Fruit fly (Drosophila melanogaster) whole organism, embryonic: Measurements from ENCODE around the gene Pss.

Experiments
- Aef1 ChIP-seq: fragments of 200-800 bp; sonication (Bioruptor generic); IDR thresholded peaks from 3 replicates; pipeline ENCODE4 v1.3.6; 2022; ENCODE audit warnings: missing biosample characterization, missing genetic modification characterization
- Atf-2 ChIP-seq: fragments of 200-800 bp; sonication (Bioruptor generic); optimal IDR thresholded peaks from 2 replicates; lab custom pipeline; 2016; ENCODE audit warnings: missing biosample characterization, missing genetic modification characterization
- CG1024 ChIP-seq: fragments of 200-800 bp; sonication (Bioruptor generic); IDR thresholded peaks from 2 replicates; pipeline ENCODE4 v1.3.6; 2022; ENCODE audit warnings: missing biosample characterization, missing genetic modification characterization
- CG12219 ChIP-seq: fragments of 200-800 bp; sonication (Bioruptor generic); optimal IDR thresholded peaks from 3 replicates; lab custom pipeline; 2018; ENCODE audit warnings: missing biosample characterization, mild to moderate bottlenecking, missing genetic modification characterization
- CG12744 ChIP-seq: fragments of 200-800 bp; sonication (Bioruptor generic); optimal IDR thresholded peaks from 2 replicates; lab custom pipeline; 2016; ENCODE audit warnings: missing biosample characterization, missing genetic modification characterization
- CG12942 ChIP-seq: fragments of 200-800 bp; sonication (Bioruptor generic); optimal IDR thresholded peaks from 3 replicates; lab custom pipeline; 2016; ENCODE audit warnings: missing biosample characterization, missing genetic modification characterization
- CG13894 ChIP-seq: fragments of 200-800 bp; sonication (Bioruptor generic); optimal IDR thresholded peaks from 3 replicates; lab custom pipeline; 2018; ENCODE audit warnings: missing biosample characterization, mild to moderate bottlenecking, missing genetic modification characterization, moderate library complexity
- CG14710 ChIP-seq: fragments of 200-800 bp; sonication (Bioruptor generic); optimal IDR thresholded peaks from 3 replicates; lab custom pipeline; 2019; ENCODE audit warnings: missing biosample characterization, mild to moderate bottlenecking, missing genetic modification characterization, moderate library complexity
- CG14965 ChIP-seq: fragments of 200-800 bp; sonication (Bioruptor generic); optimal IDR thresholded peaks from 2 replicates; lab custom pipeline; 2016; ENCODE audit warnings: missing biosample characterization, missing genetic modification characterization, borderline replicate concordance
- CG15696 ChIP-seq: fragments of 200-800 bp; sonication (Bioruptor generic); optimal IDR thresholded peaks from 2 replicates; lab custom pipeline; 2019; ENCODE audit warnings: missing biosample characterization, mild to moderate bottlenecking, missing genetic modification characterization, moderate library complexity
- CG1603 ChIP-seq: fragments of 200-800 bp; sonication (Bioruptor generic); optimal IDR thresholded peaks from 2 replicates; lab custom pipeline; 2019; ENCODE audit warnings: missing biosample characterization, mild to moderate bottlenecking, missing genetic modification characterization, moderate library complexity
- CG17186 ChIP-seq: fragments of 200-800 bp; sonication (Bioruptor generic); optimal IDR thresholded peaks from 3 replicates; lab custom pipeline; 2017; ENCODE audit warnings: missing biosample characterization, missing genetic modification reagents, missing genetic modification characterization
- CG2202 ChIP-seq: fragments of 200-800 bp; sonication (Bioruptor generic); optimal IDR thresholded peaks from 2 replicates; lab custom pipeline; 2018; ENCODE audit warnings: missing biosample characterization, mild to moderate bottlenecking, missing genetic modification characterization
- CG31365 ChIP-seq: fragments of 200-800 bp; sonication (Bioruptor generic); optimal IDR thresholded peaks from 2 replicates; lab custom pipeline; 2018; ENCODE audit warnings: missing biosample characterization, mild to moderate bottlenecking, missing genetic modification characterization
- CG3407 ChIP-seq: fragments of 200-800 bp; sonication (Bioruptor generic); optimal IDR thresholded peaks from 2 replicates; lab custom pipeline; 2018; ENCODE audit warnings: missing biosample characterization, mild to moderate bottlenecking, missing genetic modification characterization
- CG3838 ChIP-seq: fragments of 200-800 bp; sonication (Bioruptor generic); optimal IDR thresholded peaks from 3 replicates; lab custom pipeline; 2016; ENCODE audit warnings: missing biosample characterization, missing genetic modification characterization
- CG6683 ChIP-seq: fragments of 200-800 bp; sonication (Bioruptor generic); optimal IDR thresholded peaks from 2 replicates; lab custom pipeline; 2017; ENCODE audit warnings: missing biosample characterization, mild to moderate bottlenecking, missing genetic modification characterization, missing genetic modification reagents
- CG6813 ChIP-seq: fragments of 200-800 bp; sonication (Bioruptor generic); optimal IDR thresholded peaks from 2 replicates; lab custom pipeline; 2017; ENCODE audit warnings: missing biosample characterization, missing genetic modification characterization, mild to moderate bottlenecking, moderate library complexity, missing genetic modification reagents
- CG7928 ChIP-seq: fragments of 200-800 bp; sonication (Bioruptor generic); optimal IDR thresholded peaks from 2 replicates; lab custom pipeline; 2017; ENCODE audit warnings: missing biosample characterization, mild to moderate bottlenecking, missing genetic modification characterization
- CG8089 ChIP-seq: fragments of 200-800 bp; sonication (Bioruptor generic); optimal IDR thresholded peaks from 3 replicates; lab custom pipeline; 2016; ENCODE audit warnings: missing biosample characterization, missing genetic modification characterization
- CG8290 ChIP-seq, 3 experiments: fragments of 200-800 bp; sonication (Bioruptor generic); optimal IDR thresholded peaks; 2 replicates each; lab custom pipeline; 2016 to 2019; ENCODE audit warnings: missing biosample characterization in 3 of 3, missing genetic modification characterization in 3 of 3, mild to moderate bottlenecking in 2 of 3, moderate library complexity in 1 of 3
- CG9727 ChIP-seq: fragments of 200-800 bp; sonication (Bioruptor generic); optimal IDR thresholded peaks from 3 replicates; lab custom pipeline; 2017; ENCODE audit warnings: missing biosample characterization, mild to moderate bottlenecking, missing genetic modification characterization
- CG9817 ChIP-seq: fragments of 200-800 bp; sonication (Bioruptor generic); optimal IDR thresholded peaks from 2 replicates; lab custom pipeline; 2018; ENCODE audit warnings: missing biosample characterization, mild to moderate bottlenecking, missing genetic modification characterization, moderate library complexity
- Dbx ChIP-seq: fragments of 200-800 bp; sonication (Bioruptor generic); IDR thresholded peaks from 3 replicates; pipeline ENCODE4 v1.3.6; 2022; ENCODE audit warnings: missing biosample characterization, missing genetic modification characterization
- Dll ChIP-seq: fragments of 200-800 bp; sonication (Bioruptor generic); IDR thresholded peaks from 4 replicates; pipeline ENCODE4 v1.3.6; 2022; ENCODE audit warnings: missing biosample characterization, missing genetic modification characterization; ENCODE audit not compliant: partially characterized antibody
- E2f2 ChIP-seq: fragments of 200-800 bp; sonication (Bioruptor generic); IDR thresholded peaks from 2 replicates; pipeline ENCODE4 v1.3.6; 2022; ENCODE audit warnings: missing biosample characterization, missing genetic modification characterization
- Ets65A ChIP-seq: fragments of 200-800 bp; sonication (Bioruptor generic); peaks from one replicate; lab custom pipeline; 2016; ENCODE audit warnings: missing biosample characterization, missing genetic modification characterization
- H2.0 ChIP-seq: fragments of 200-800 bp; sonication (Bioruptor generic); IDR thresholded peaks from 2 replicates; pipeline ENCODE4 v1.3.6; 2022; ENCODE audit warnings: missing biosample characterization, missing genetic modification characterization
- HLHmδ ChIP-seq: fragments of 200-800 bp; sonication (Bioruptor generic); optimal IDR thresholded peaks from 2 replicates; lab custom pipeline; 2018; ENCODE audit warnings: missing biosample characterization, mild to moderate bottlenecking, missing genetic modification characterization, moderate library complexity
- Lim3 ChIP-seq: fragments of 200-800 bp; sonication (Bioruptor generic); IDR thresholded peaks from 2 replicates; pipeline ENCODE4 v1.3.6; 2022; ENCODE audit warnings: missing biosample characterization, missing genetic modification characterization
- Mad ChIP-seq: fragments of 200-800 bp; sonication (Bioruptor generic); optimal IDR thresholded peaks from 2 replicates; lab custom pipeline; 2016; ENCODE audit warnings: missing biosample characterization, missing genetic modification characterization
- Mes4 ChIP-seq: fragments of 200-800 bp; sonication (Bioruptor generic); optimal IDR thresholded peaks from 2 replicates; lab custom pipeline; 2016; ENCODE audit warnings: missing biosample characterization, missing genetic modification characterization
- NFAT ChIP-seq: fragments of 200-800 bp; sonication (Bioruptor generic); IDR thresholded peaks from 2 replicates; pipeline ENCODE4 v1.3.6; 2022; ENCODE audit warnings: missing biosample characterization, missing genetic modification characterization
- Opbp ChIP-seq: fragments of 200-800 bp; sonication (Bioruptor generic); IDR thresholded peaks from 3 replicates; pipeline ENCODE4 v1.3.6; 2022; ENCODE audit warnings: missing biosample characterization, missing genetic modification characterization; ENCODE audit not compliant: partially characterized antibody
- Sry-δ ChIP-seq: fragments of 200-800 bp; sonication (Bioruptor generic); optimal IDR thresholded peaks from 2 replicates; lab custom pipeline; 2016; ENCODE audit warnings: missing biosample characterization, missing genetic modification characterization
- ab ChIP-seq: fragments of 200-800 bp; sonication (Bioruptor generic); optimal IDR thresholded peaks from 2 replicates; lab custom pipeline; 2016; ENCODE audit warnings: missing biosample characterization, missing genetic modification characterization
- bbx ChIP-seq: fragments of 200-800 bp; sonication (Bioruptor generic); IDR thresholded peaks from 2 replicates; pipeline ENCODE4 v1.3.6; 2022; ENCODE audit warnings: missing biosample characterization, missing genetic modification characterization; ENCODE audit not compliant: partially characterized antibody
- br ChIP-seq: fragments of >200 bp; optimal IDR thresholded peaks from 2 replicates; lab custom pipeline; 2017
- fu2 ChIP-seq: fragments of 200-800 bp; sonication (Bioruptor generic); optimal IDR thresholded peaks from 2 replicates; lab custom pipeline; 2016; ENCODE audit warnings: missing biosample characterization, missing genetic modification characterization
- gem ChIP-seq: fragments of 200-800 bp; sonication (Bioruptor generic); optimal IDR thresholded peaks from 2 replicates; lab custom pipeline; 2019; ENCODE audit warnings: missing biosample characterization, mild to moderate bottlenecking, missing genetic modification characterization, moderate library complexity
- jing ChIP-seq: fragments of 200-800 bp; sonication (Bioruptor generic); optimal IDR thresholded peaks from 2 replicates; lab custom pipeline; 2018; ENCODE audit warnings: missing biosample characterization, mild to moderate bottlenecking, missing genetic modification characterization
- kni ChIP-seq: fragments of 200-800 bp; sonication (Bioruptor generic); optimal IDR thresholded peaks from 3 replicates; lab custom pipeline; 2017; ENCODE audit warnings: mild to moderate bottlenecking, missing biosample characterization, missing genetic modification reagents, missing genetic modification characterization
- knrl ChIP-seq: fragments of 200-800 bp; sonication (Bioruptor generic); IDR thresholded peaks from 3 replicates; pipeline ENCODE4 v1.3.6; 2022; ENCODE audit warnings: missing biosample characterization, missing genetic modification characterization; ENCODE audit not compliant: partially characterized antibody
- nau ChIP-seq: fragments of 200-800 bp; sonication (Bioruptor generic); optimal IDR thresholded peaks from 3 replicates; lab custom pipeline; 2017; ENCODE audit warnings: missing biosample characterization, mild to moderate bottlenecking, missing genetic modification characterization, missing genetic modification reagents
- ranshi ChIP-seq: fragments of 200-800 bp; sonication (Bioruptor generic); IDR thresholded peaks from 2 replicates; pipeline ENCODE4 v1.3.6; 2022; ENCODE audit warnings: missing biosample characterization, missing genetic modification characterization
- salm ChIP-seq: fragments of 200-800 bp; sonication (Bioruptor generic); optimal IDR thresholded peaks from 2 replicates; lab custom pipeline; 2018; ENCODE audit warnings: missing biosample characterization, mild to moderate bottlenecking, missing genetic modification characterization
- seq ChIP-seq: fragments of 200-800 bp; sonication (Bioruptor generic); IDR thresholded peaks from 2 replicates; pipeline ENCODE4 v1.3.6; 2022; ENCODE audit warnings: missing biosample characterization, missing genetic modification characterization
- so ChIP-seq: fragments of 200-800 bp; sonication (Bioruptor generic); IDR thresholded peaks from 3 replicates; pipeline ENCODE4 v1.3.6; 2022; ENCODE audit warnings: missing biosample characterization, missing genetic modification characterization
- twi ChIP-seq: fragments of 200-800 bp; optimal IDR thresholded peaks from 2 replicates; lab custom pipeline; 2019; ENCODE audit warnings: missing biosample characterization, mild to moderate bottlenecking, missing genetic modification characterization, moderate library complexity

The Pss gene

dm6 chr3L:20494780-20495591, 31.0 kb downstream of the Pss start, which contains the start of gene ZnT77C (continued):
- TF ChIP-seq bbx (GFP tag; lab: Robert Waterston, UW): 0 out of 2 replicates have a peak, but pooled peaks have one; percentile 6
- TF ChIP-seq kni: no peak
- TF ChIP-seq NFAT (GFP tag; lab: Robert Waterston, UW): no peak
- no peak for TF ChIP-seq Dbx (GFP tag; lab: Robert Waterston, UW)
- no peak for TF ChIP-seq CG9817 (tag; lab: Kevin White, UChicago)
- no peak for TF ChIP-seq CG3407
- TF ChIP-seq CG12219 (GFP tag; lab: Kevin White, UChicago): no peak
- no peak for TF ChIP-seq Lim3
- TF ChIP-seq Aef1 (GFP tag; lab: Robert Waterston, UW): no peak
- TF ChIP-seq CG17186 (GFP tag; lab: Kevin White, UChicago): no peak
- no peak for TF ChIP-seq CG8089
- no peak for TF ChIP-seq ab (GFP tag; lab: Kevin White, UChicago)
- TF ChIP-seq H2.0: no peak
- peak; percentile 58 for TF ChIP-seq CG1603 (tag; lab: Kevin White, UChicago)
- no peak for TF ChIP-seq HLHmδ (GFP tag; lab: Kevin White, UChicago)
- no peak for TF ChIP-seq CG2202
- no peak for TF ChIP-seq twi
- peak; percentile 13 for TF ChIP-seq CG14710
- TF ChIP-seq seq (GFP tag; lab: Robert Waterston, UW): no peak
- TF ChIP-seq CG6813 (GFP tag; lab: Kevin White, UChicago): no peak
- TF ChIP-seq E2f2 (GFP tag; lab: Robert Waterston, UW): peak; percentile 50
- TF ChIP-seq ranshi (GFP tag; lab: Robert Waterston, UW): no peak
- no peak for TF ChIP-seq salm (tag; lab: Kevin White, UChicago)
- TF ChIP-seq CG7928 (GFP tag; lab: Kevin White, UChicago): no peak
- TF ChIP-seq CG12744: no peak
- no peak for TF ChIP-seq CG1024 (GFP tag; lab: Robert Waterston, UW)
- no peak for TF ChIP-seq Opbp
- no peak for TF ChIP-seq CG12942
- TF ChIP-seq br (lab: Kevin White, UChicago): no peak
- no peak for TF ChIP-seq knrl (GFP tag; lab: Robert Waterston, UW)
- TF ChIP-seq CG31365 (tag; lab: Kevin White, UChicago): no peak
- no peak for TF ChIP-seq Ets65A (GFP tag; lab: Kevin White, UChicago)
- TF ChIP-seq jing (GFP tag; lab: Kevin White, UChicago): no peak
- TF ChIP-seq Mad (GFP tag; lab: Kevin White, UChicago): no peak
- TF ChIP-seq nau (GFP tag; lab: Kevin White, UChicago): no peak
- no peak for TF ChIP-seq so (GFP tag; lab: Robert Waterston, UW)
- no peak for TF ChIP-seq gem (tag; lab: Kevin White, UChicago)
- TF ChIP-seq CG8290 (GFP tag; optimal IDR thresholded peaks at IDR 0.05; lab: Kevin White, UChicago): no peak
- TF ChIP-seq CG8290 (tag; optimal IDR thresholded peaks at IDR 0.05; lab: Kevin White, UChicago): peak in 1 of 2 experiments; percentile 47
- peak; percentile 47 for TF ChIP-seq CG13894 (tag; lab: Kevin White, UChicago)
- no peak for TF ChIP-seq CG14965 (GFP tag; lab: Kevin White, UChicago)
- TF ChIP-seq Dll (GFP tag; lab: Robert Waterston, UW): 0 out of 4 replicates have a peak, but pooled peaks have one; percentile 14
- no peak for TF ChIP-seq Mes4
- no peak for TF ChIP-seq CG15696 (tag; lab: Kevin White, UChicago)
- TF ChIP-seq Sry-δ (GFP tag; lab: Kevin White, UChicago): peak; percentile 5
- no peak for TF ChIP-seq CG3838 (GFP tag; lab: Kevin White, UChicago)
- TF ChIP-seq CG6683 (GFP tag; lab: Kevin White, UChicago): no peak
- no peak for TF ChIP-seq Atf-2 (GFP tag; lab: Kevin White, UChicago)
- no peak for TF ChIP-seq CG9727 (GFP tag; lab: Kevin White, UChicago)
- no peak for TF ChIP-seq fu2
